Worm (Caenorhabditis elegans) whole organism, L3 larva: Measurements from ENCODE around the gene sra-37.

ENCODE experiments used
- R02D3.7 ChIP-seq: fragments of 150-350 bp; optimal IDR thresholded peaks from 2 replicates; lab custom pipeline; 2014; ENCODE audit warnings: missing biosample characterization, missing genetic modification characterization
- ama-1 ChIP-seq: fragments of 150-350 bp; optimal IDR thresholded peaks from 2 replicates; lab custom pipeline; 2018
- ceh-16 ChIP-seq: sonication (generic microtip); optimal IDR thresholded peaks from 2 replicates; lab custom pipeline; 2017; ENCODE audit warnings: missing biosample characterization, missing genetic modification characterization
- ceh-82 ChIP-seq: fragments of 150-350 bp; optimal IDR thresholded peaks from 2 replicates; lab custom pipeline; 2014; ENCODE audit warnings: missing biosample characterization, missing genetic modification characterization
- egl-27 ChIP-seq: sonication (generic microtip); optimal IDR thresholded peaks from 4 replicates; lab custom pipeline; 2017; ENCODE audit warnings: missing biosample characterization, missing genetic modification reagents, missing genetic modification characterization
- elt-2 ChIP-seq: sonication (generic microtip); optimal IDR thresholded peaks from 2 replicates; lab custom pipeline; 2016; ENCODE audit warnings: missing genetic modification reagents, mild to moderate bottlenecking, missing genetic modification characterization, missing compliant biosample characterization
- fkh-10 ChIP-seq: sonication (generic microtip); optimal IDR thresholded peaks from 2 replicates; lab custom pipeline; 2017; ENCODE audit warnings: missing biosample characterization, missing genetic modification reagents, missing genetic modification characterization
- fos-1 ChIP-seq: fragments of 150-350 bp; optimal IDR thresholded peaks from 2 replicates; lab custom pipeline; 2014; ENCODE audit warnings: missing biosample characterization, missing genetic modification characterization
- hmg-11 ChIP-seq: sonication (generic microtip); optimal IDR thresholded peaks from 2 replicates; lab custom pipeline; 2016; ENCODE audit warnings: missing genetic modification characterization, missing compliant biosample characterization
- nhr-23 ChIP-seq: fragments of 150-350 bp; optimal IDR thresholded peaks from 2 replicates; lab custom pipeline; 2014; ENCODE audit warnings: missing biosample characterization, missing genetic modification reagents, missing genetic modification characterization
- snpc-4 ChIP-seq: fragments of 150-350 bp; optimal IDR thresholded peaks from 2 replicates; lab custom pipeline; 2014; ENCODE audit warnings: missing biosample characterization, missing genetic modification characterization
- tbx-2 ChIP-seq: sonication (generic microtip); optimal IDR thresholded peaks from 2 replicates; lab custom pipeline; 2016; ENCODE audit warnings: mild to moderate bottlenecking, missing genetic modification characterization, missing compliant biosample characterization
- unc-62 ChIP-seq: fragments of 150-350 bp; sonication (generic microtip); optimal IDR thresholded peaks from 4 replicates; lab custom pipeline; 2014; ENCODE audit warnings: missing biosample characterization, missing genetic modification reagents, missing genetic modification characterization
- ztf-11 ChIP-seq: fragments of 150-350 bp; optimal IDR thresholded peaks from 2 replicates; lab custom pipeline; 2014; ENCODE audit warnings: missing biosample characterization, missing genetic modification characterization

DNA sequence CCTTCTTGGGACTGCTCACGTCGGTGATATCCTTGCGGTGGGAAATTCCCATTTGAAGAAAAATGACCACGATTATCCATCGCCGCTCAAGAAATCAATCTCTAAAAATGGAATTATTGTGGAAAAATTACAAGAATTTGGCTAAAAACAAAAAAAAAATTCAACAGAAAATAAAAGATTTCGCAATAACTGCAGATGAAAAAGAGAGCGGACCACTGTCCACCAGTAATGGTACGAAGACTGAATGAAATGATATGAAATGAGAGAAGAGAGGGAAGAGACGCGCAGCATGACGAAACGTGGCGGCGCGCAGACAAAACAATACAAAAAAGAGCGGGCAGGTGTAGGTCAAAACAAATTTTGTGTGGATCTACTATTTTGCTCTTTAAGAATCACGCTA is 36.4 kb upstream of the sra-37 start, which contains the start of gene meg-1:
- TF ChIP-seq ama-1 (lab: Kevin White, UChicago) (no peak), ztf-11 (tag; lab: Kevin White, UChicago) (no peak), tbx-2 (tag; lab: Kevin White, UChicago) (no peak), ceh-16 (tag; lab: Kevin White, UChicago) (no peak), unc-62 (GFP tag; lab: Kevin White, UChicago) (no peak), ceh-82 (tag; lab: Kevin White, UChicago) (no peak), nhr-23 (tag; lab: Kevin White, UChicago) (no peak), fos-1 (no peak), hmg-11 (tag; lab: Kevin White, UChicago) (no peak), fkh-10 (no peak), R02D3.7 (tag; lab: Kevin White, UChicago) (no peak), egl-27 (tag; lab: Kevin White, UChicago) (no peak), snpc-4 (tag; lab: Kevin White, UChicago) (no peak), elt-2 (tag; lab: Kevin White, UChicago) (no peak)
